Worm (Caenorhabditis elegans) whole organism, L1 larva: Measurements from ENCODE around the gene dhs-18.

Experiments
- ceh-82 ChIP-seq, 3 experiments: fragments of 150-350 bp in 1 of 3; sonication (generic microtip) in 2 of 3; optimal IDR thresholded peaks; 2 replicates each; lab custom pipeline; 2014 to 2017; ENCODE audit warnings: missing biosample characterization in 3 of 3, missing genetic modification characterization in 3 of 3
- unc-130 ChIP-seq: fragments of 150-350 bp; optimal IDR thresholded peaks from 2 replicates; lab custom pipeline; 2017; ENCODE audit warnings: missing biosample characterization, missing genetic modification characterization, inconsistent platforms

ce11 chrV:11034748-11035147 lies 11.9 kb downstream of the dhs-18 start, which contains the start of gene pptr-2:
- TF ChIP-seq ceh-82 (tag; optimal IDR thresholded peaks at IDR 0.05; lab: Kevin White, UChicago): no peak
- no peak for TF ChIP-seq unc-130
